Fruit fly (Drosophila melanogaster) whole organism, wandering third instar larva: Measurements from ENCODE around the gene Cpr67B.

Experiments
- Abd-B ChIP-seq: fragments of >200 bp; optimal IDR thresholded peaks from 2 replicates; lab custom pipeline; 2017; ENCODE audit warnings: missing biosample characterization, missing genetic modification characterization
- CG32264 ChIP-seq: fragments of 200-800 bp; sonication (Bioruptor generic); optimal IDR thresholded peaks from 2 replicates; lab custom pipeline; 2016; ENCODE audit warnings: missing biosample characterization, missing genetic modification characterization
- CG9705 ChIP-seq: fragments of 200-800 bp; sonication (Bioruptor generic); optimal IDR thresholded peaks from 2 replicates; lab custom pipeline; 2018; ENCODE audit warnings: missing biosample characterization, mild to moderate bottlenecking, missing genetic modification characterization
- CrebA ChIP-seq: fragments of 200-800 bp; sonication (Bioruptor generic); optimal IDR thresholded peaks from 2 replicates; lab custom pipeline; 2016; ENCODE audit warnings: missing biosample characterization, mild to moderate bottlenecking, missing genetic modification characterization, borderline replicate concordance
- Dfd ChIP-seq: fragments of >200 bp; optimal IDR thresholded peaks from 2 replicates; lab custom pipeline; 2017; ENCODE audit warnings: missing biosample characterization, missing genetic modification characterization
- GATAd ChIP-seq: sonication (Bioruptor generic); optimal IDR thresholded peaks from 2 replicates; lab custom pipeline; 2016; ENCODE audit warnings: missing biosample characterization, missing genetic modification characterization
- HLH106 ChIP-seq: fragments of 200-800 bp; optimal IDR thresholded peaks from 3 replicates; lab custom pipeline; 2019; ENCODE audit warnings: missing biosample characterization, mild to moderate bottlenecking, missing genetic modification characterization, moderate library complexity
- Hnf4 ChIP-seq: fragments of 200-800 bp; sonication (Bioruptor generic); optimal IDR thresholded peaks from 2 replicates; lab custom pipeline; 2016; ENCODE audit warnings: missing biosample characterization, mild to moderate bottlenecking, missing genetic modification characterization
- Hr78 ChIP-seq: fragments of >200 bp; optimal IDR thresholded peaks from 2 replicates; lab custom pipeline; 2017; ENCODE audit warnings: missing biosample characterization, missing genetic modification characterization
- Hr83 ChIP-seq: fragments of 200-300 bp; sonication (Bioruptor generic); optimal IDR thresholded peaks from 2 replicates; lab custom pipeline; 2016; ENCODE audit warnings: missing biosample characterization, mild to moderate bottlenecking, missing genetic modification characterization, moderate library complexity; ENCODE audit not compliant: poor library complexity, severe bottlenecking
- Jra ChIP-seq: sonication (Bioruptor generic); optimal IDR thresholded peaks from 2 replicates; lab custom pipeline; 2016; ENCODE audit warnings: missing biosample characterization, missing genetic modification characterization
- Mio ChIP-seq: sonication (Bioruptor generic); optimal IDR thresholded peaks from 2 replicates; lab custom pipeline; 2016; ENCODE audit warnings: missing biosample characterization, missing genetic modification characterization
- Myc ChIP-seq: fragments of >200 bp; optimal IDR thresholded peaks from 2 replicates; lab custom pipeline; 2017
- N ChIP-seq: fragments of >200 bp; optimal IDR thresholded peaks from 2 replicates; lab custom pipeline; 2018; ENCODE audit warnings: missing biosample characterization, missing external identifiers, missing genetic modification characterization
- OdsH ChIP-seq: fragments of 200-800 bp; sonication (Bioruptor generic); optimal IDR thresholded peaks from 2 replicates; lab custom pipeline; 2016; ENCODE audit warnings: missing biosample characterization, mild to moderate bottlenecking, missing genetic modification characterization
- Rel ChIP-seq, 2 experiments: fragments of 200-800 bp; sonication (Bioruptor generic) in 1 of 2; optimal IDR thresholded peaks; 2 replicates in 1 of 2; 3 replicates in 1 of 2; lab custom pipeline; 2016 to 2019; ENCODE audit warnings: mild to moderate bottlenecking in 2 of 2, missing biosample characterization in 2 of 2, missing genetic modification characterization in 2 of 2, moderate library complexity in 1 of 2
- Sp1 ChIP-seq: fragments of 200-800 bp; sonication (Bioruptor generic); optimal IDR thresholded peaks from 3 replicates; lab custom pipeline; 2019; ENCODE audit warnings: missing biosample characterization, mild to moderate bottlenecking, missing genetic modification characterization, moderate library complexity
- Vsx2 ChIP-seq: fragments of 200-300, 225-300 bp; sonication (Bioruptor generic); optimal IDR thresholded peaks from 2 replicates; lab custom pipeline; 2018; ENCODE audit warnings: missing biosample characterization, missing genetic modification characterization; ENCODE audit not compliant: partially characterized antibody
- br ChIP-seq: fragments of 200-800 bp; sonication (Bioruptor generic); optimal IDR thresholded peaks from 2 replicates; lab custom pipeline; 2016; ENCODE audit warnings: missing biosample characterization, missing genetic modification characterization
- brk ChIP-seq: fragments of 200-800 bp; sonication (Bioruptor generic); optimal IDR thresholded peaks from 2 replicates; lab custom pipeline; 2016; ENCODE audit warnings: missing biosample characterization, mild to moderate bottlenecking, missing genetic modification characterization
- dl ChIP-seq, 2 experiments: fragments of 175-275, 200-275 bp in 1 of 2; fragments of 200-275 bp in 1 of 2; sonication (Bioruptor generic); optimal IDR thresholded peaks; lab custom pipeline; 2018; ENCODE audit warnings: mild to moderate bottlenecking in 2 of 2, missing biosample characterization in 2 of 2, missing genetic modification characterization in 2 of 2, moderate library complexity in 2 of 2; ENCODE audit not compliant: partially characterized antibody in 2 of 2, insufficient read depth in 1 of 2
- dmrt93B ChIP-seq: fragments of 200-800 bp; sonication (Bioruptor generic); optimal IDR thresholded peaks from 2 replicates; lab custom pipeline; 2018; ENCODE audit warnings: missing biosample characterization, mild to moderate bottlenecking, missing genetic modification characterization
- dsf ChIP-seq: sonication (Bioruptor generic); optimal IDR thresholded peaks from 2 replicates; lab custom pipeline; 2016; ENCODE audit warnings: missing biosample characterization, missing genetic modification characterization, borderline replicate concordance
- ey ChIP-seq: fragments of 200-800 bp; sonication (Bioruptor generic); optimal IDR thresholded peaks from 2 replicates; lab custom pipeline; 2016; ENCODE audit warnings: missing biosample characterization, missing genetic modification characterization
- foxo ChIP-seq, 2 experiments: fragments of 200-800 bp; sonication (Bioruptor generic); optimal IDR thresholded peaks; 2 replicates in 1 of 2; 3 replicates in 1 of 2; lab custom pipeline; 2016 to 2017; ENCODE audit warnings: missing biosample characterization in 2 of 2, missing genetic modification characterization in 2 of 2
- fru ChIP-seq: fragments of 200-800 bp; sonication (Bioruptor generic); optimal IDR thresholded peaks from 3 replicates; lab custom pipeline; 2016; ENCODE audit warnings: missing biosample characterization, mild to moderate bottlenecking, missing genetic modification characterization
- h ChIP-seq: fragments of 200-800 bp; sonication (Bioruptor generic); optimal IDR thresholded peaks from 3 replicates; lab custom pipeline; 2016; ENCODE audit warnings: missing biosample characterization, mild to moderate bottlenecking, missing genetic modification characterization
- jim ChIP-seq: fragments of 175-275, 200-325 bp; sonication (Bioruptor generic); optimal IDR thresholded peaks from 2 replicates; lab custom pipeline; 2016; ENCODE audit warnings: missing biosample characterization, mild to moderate bottlenecking, missing genetic modification characterization
- lola ChIP-seq: fragments of >200 bp; optimal IDR thresholded peaks from 2 replicates; lab custom pipeline; 2017; ENCODE audit warnings: missing biosample characterization, missing genetic modification characterization
- pan ChIP-seq: fragments of >200 bp; optimal IDR thresholded peaks from 2 replicates; lab custom pipeline; 2017
- psq ChIP-seq: fragments of 200-800 bp; sonication (Bioruptor generic); optimal IDR thresholded peaks from 3 replicates; lab custom pipeline; 2017; ENCODE audit warnings: missing biosample characterization, mild to moderate bottlenecking, missing genetic modification characterization, moderate library complexity
- rgr ChIP-seq: fragments of 200-800 bp; sonication (Bioruptor generic); optimal IDR thresholded peaks from 3 replicates; lab custom pipeline; 2016; ENCODE audit warnings: missing biosample characterization, mild to moderate bottlenecking, missing genetic modification characterization
- sage ChIP-seq: fragments of 200-800 bp; sonication (Bioruptor generic); optimal IDR thresholded peaks from 2 replicates; lab custom pipeline; 2016; ENCODE audit warnings: missing biosample characterization, mild to moderate bottlenecking, missing genetic modification characterization
- sv ChIP-seq: fragments of 200-800 bp; sonication (Bioruptor generic); optimal IDR thresholded peaks from 3 replicates; lab custom pipeline; 2016; ENCODE audit warnings: missing biosample characterization, missing genetic modification characterization
- tai ChIP-seq: sonication (Bioruptor generic); optimal IDR thresholded peaks from 2 replicates; lab custom pipeline; 2016; ENCODE audit warnings: missing biosample characterization, missing genetic modification characterization
- usp ChIP-seq: fragments of >200 bp; optimal IDR thresholded peaks from 2 replicates; lab custom pipeline; 2017; ENCODE audit warnings: missing biosample characterization, missing genetic modification characterization
- woc ChIP-seq: sonication (Bioruptor generic); optimal IDR thresholded peaks from 2 replicates; lab custom pipeline; 2016; ENCODE audit warnings: missing biosample characterization, mild to moderate bottlenecking, missing genetic modification characterization

Cpr67B gene

dm6 chr3L:9421621-9422020 lies 17.0 kb downstream of the Cpr67B start:
- TF ChIP-seq Dfd (GFP tag; lab: Kevin White, UChicago) (no peak), HLH106 (tag; lab: Kevin White, UChicago) (no peak), tai (GFP tag; lab: Kevin White, UChicago) (no peak)

dm6 chr3L:9422135-9422534 lies 17.5 kb downstream of the Cpr67B start:
- no peak for TF ChIP-seq Rel (GFP tag; optimal IDR thresholded peaks at IDR 0.05; lab: Kevin White, UChicago)
- TF ChIP-seq Rel (tag; optimal IDR thresholded peaks at IDR 0.05; lab: Kevin White, UChicago) = peak; percentile 90
- TF ChIP-seq jim (GFP tag; lab: Kevin White, UChicago) = no peak
- TF ChIP-seq CrebA (GFP tag; lab: Kevin White, UChicago) = no peak

- TF ChIP-seq CrebA (GFP tag; lab: Kevin White, UChicago) (no peak), br (GFP tag; lab: Kevin White, UChicago) (peak; percentile 99), sv (GFP tag; lab: Kevin White, UChicago) (peak; percentile 98), Abd-B (no peak), Sp1 (GFP tag; lab: Kevin White, UChicago) (peak; percentile 98), CG9705 (GFP tag; lab: Kevin White, UChicago) (peak; percentile 95), rgr (GFP tag; lab: Kevin White, UChicago) (peak; percentile 99), psq (peak; percentile 97), Jra (GFP tag; lab: Kevin White, UChicago) (peak; percentile 97), HLH106 (tag; lab: Kevin White, UChicago) (peak; percentile 98), sage (GFP tag; lab: Kevin White, UChicago) (peak; percentile 97), jim (GFP tag; lab: Kevin White, UChicago) (no peak), Mio (GFP tag; lab: Kevin White, UChicago) (peak; percentile 76), Hnf4 (GFP tag; lab: Kevin White, UChicago) (peak; percentile 96), dmrt93B (GFP tag; lab: Kevin White, UChicago) (peak; percentile 95), foxo (GFP tag; optimal IDR thresholded peaks at IDR 0.05; lab: Kevin White, UChicago) (peak; percentile 94 to 99), CG32264 (GFP tag; lab: Kevin White, UChicago) (peak; percentile 98), Myc (lab: Kevin White, UChicago) (no peak), OdsH (GFP tag; lab: Kevin White, UChicago) (peak; percentile 98), GATAd (GFP tag; lab: Kevin White, UChicago) (peak; percentile 90), dsf (GFP tag; lab: Kevin White, UChicago) (peak; percentile 93), Hr83 (GFP tag; lab: Kevin White, UChicago) (no peak), lola (GFP tag; lab: Kevin White, UChicago) (no peak), woc (GFP tag; lab: Kevin White, UChicago) (peak; percentile 95), tai (GFP tag; lab: Kevin White, UChicago) (peak; percentile 92), usp (GFP tag; lab: Kevin White, UChicago) (no peak), fru (peak; percentile 99), brk (GFP tag; lab: Kevin White, UChicago) (peak; percentile 95), Dfd (GFP tag; lab: Kevin White, UChicago) (peak; percentile 94), N (GFP tag; lab: Kevin White, UChicago) (no peak), Hr78 (GFP tag; lab: Kevin White, UChicago) (no peak), Vsx2 (GFP tag; lab: Kevin White, UChicago) (no peak), dl (GFP tag; optimal IDR thresholded peaks at IDR 0.05; lab: Kevin White, UChicago; ENCODE audit: insufficient read depth in 1 of 2, partially characterized antibody in 2 of 2) (no peak), pan (no peak), ey (GFP tag; lab: Kevin White, UChicago) (peak; percentile 98), h (peak; percentile 99), Rel (GFP tag; optimal IDR thresholded peaks at IDR 0.05; lab: Kevin White, UChicago) (peak; percentile 96), Rel (tag; optimal IDR thresholded peaks at IDR 0.05; lab: Kevin White, UChicago) (peak; percentile 82)
These were observed 18.2 kb downstream of the Cpr67B start, which contains the start of gene aay for dm6 chr3L:9422636-9423419. Gene aay, plus strand, starts transcription at chr3L:9423253.
